Fruit fly (Drosophila melanogaster) whole organism, pupa: Measurements from ENCODE around the gene Mcm6.
A peak's percentile ranks its signal among the peaks of the same experiment; 100 is the strongest.

Experiments used
- CG10348 ChIP-seq: fragments of 200-800 bp; sonication (Bioruptor generic); IDR thresholded peaks from 2 replicates; pipeline ENCODE4 v1.3.6; 2022; ENCODE audit warnings: missing biosample characterization, missing genetic modification characterization
- CG12605 ChIP-seq: fragments of 200-800 bp; sonication (Bioruptor generic); IDR thresholded peaks from 2 replicates; pipeline ENCODE4 v1.3.6; 2022; ENCODE audit warnings: missing biosample characterization, missing genetic modification characterization
- CG13204 ChIP-seq: fragments of 200-800 bp; sonication (Bioruptor generic); optimal IDR thresholded peaks from 2 replicates; lab custom pipeline; 2018; ENCODE audit warnings: missing biosample characterization, mild to moderate bottlenecking, missing genetic modification characterization, moderate library complexity
- CG14655 ChIP-seq: fragments of 200-800 bp; sonication (Bioruptor generic); optimal IDR thresholded peaks from 3 replicates; lab custom pipeline; 2017; ENCODE audit warnings: mild to moderate bottlenecking, missing biosample characterization, missing genetic modification reagents, missing genetic modification characterization
- CG15710 ChIP-seq: fragments of 200-800 bp; sonication (Bioruptor generic); optimal IDR thresholded peaks from 2 replicates; lab custom pipeline; 2018; ENCODE audit warnings: missing biosample characterization, mild to moderate bottlenecking, missing genetic modification characterization, moderate library complexity
- CG17806 ChIP-seq: fragments of 200-800 bp; sonication (Bioruptor generic); optimal IDR thresholded peaks from 2 replicates; lab custom pipeline; 2018; ENCODE audit warnings: missing biosample characterization, mild to moderate bottlenecking, missing genetic modification characterization, moderate library complexity
- CG32121 ChIP-seq: fragments of 200-800 bp; sonication (Bioruptor generic); IDR thresholded peaks from 2 replicates; pipeline ENCODE4 v1.3.6; 2022; ENCODE audit warnings: missing biosample characterization, missing genetic modification characterization
- CG34367 ChIP-seq: fragments of 200-800 bp; sonication (Bioruptor generic); optimal IDR thresholded peaks from 2 replicates; lab custom pipeline; 2018; ENCODE audit warnings: missing biosample characterization, mild to moderate bottlenecking, missing genetic modification characterization
- CG4496 ChIP-seq: fragments of 200-800 bp; sonication (Bioruptor generic); IDR thresholded peaks from 3 replicates; pipeline ENCODE4 v1.3.6; 2022; ENCODE audit warnings: missing biosample characterization, missing genetic modification characterization
- CG8159 ChIP-seq: fragments of 200-800 bp; sonication (Bioruptor generic); optimal IDR thresholded peaks from 3 replicates; lab custom pipeline; 2018; ENCODE audit warnings: missing biosample characterization, mild to moderate bottlenecking, missing genetic modification characterization, moderate library complexity
- CG8301 ChIP-seq: fragments of 200-800 bp; sonication (Bioruptor generic); optimal IDR thresholded peaks from 2 replicates; lab custom pipeline; 2018; ENCODE audit warnings: missing biosample characterization, mild to moderate bottlenecking, missing genetic modification characterization
- CG9948 ChIP-seq: fragments of 200-800 bp; sonication (Bioruptor generic); optimal IDR thresholded peaks from 2 replicates; lab custom pipeline; 2018; ENCODE audit warnings: missing biosample characterization, mild to moderate bottlenecking, missing genetic modification characterization, moderate library complexity
- D1 ChIP-seq: fragments of 200-800 bp; sonication (Bioruptor generic); optimal IDR thresholded peaks from 2 replicates; lab custom pipeline; 2018; ENCODE audit warnings: missing biosample characterization, mild to moderate bottlenecking, missing genetic modification characterization, moderate library complexity
- EcR ChIP-seq: fragments of 200-800 bp; sonication (Bioruptor generic); optimal IDR thresholded peaks from 3 replicates; lab custom pipeline; 2019; ENCODE audit warnings: missing biosample characterization, missing genetic modification characterization, mild to moderate bottlenecking, moderate library complexity, missing genetic modification reagents
- Ets98B ChIP-seq: fragments of 200-800 bp; sonication (Bioruptor generic); IDR thresholded peaks from 2 replicates; pipeline ENCODE4 v1.3.6; 2022; ENCODE audit warnings: missing biosample characterization, missing genetic modification characterization
- Pif1A ChIP-seq: fragments of 200-800 bp; sonication (Bioruptor generic); optimal IDR thresholded peaks from 3 replicates; lab custom pipeline; 2016; ENCODE audit warnings: missing biosample characterization, missing genetic modification characterization
- Pif1B ChIP-seq: fragments of 200-800 bp; sonication (Bioruptor generic); optimal IDR thresholded peaks from 3 replicates; lab custom pipeline; 2016; ENCODE audit warnings: missing biosample characterization, missing genetic modification characterization
- Snoo ChIP-seq: fragments of 200-800 bp; sonication (Bioruptor generic); optimal IDR thresholded peaks from 3 replicates; lab custom pipeline; 2017; ENCODE audit warnings: missing biosample characterization, mild to moderate bottlenecking, missing genetic modification characterization, inconsistent platforms
- fd96Ca ChIP-seq: fragments of 200-800 bp; sonication (Bioruptor generic); IDR thresholded peaks from 3 replicates; pipeline ENCODE4 v1.3.6; 2022; ENCODE audit warnings: missing biosample characterization, missing genetic modification characterization
- gl ChIP-seq: fragments of 200-800 bp; sonication (Bioruptor generic); optimal IDR thresholded peaks from 2 replicates; lab custom pipeline; 2018; ENCODE audit warnings: missing biosample characterization, mild to moderate bottlenecking, missing genetic modification characterization
- rn ChIP-seq: fragments of 200-800 bp; sonication (Bioruptor generic); IDR thresholded peaks from 2 replicates; pipeline ENCODE4 v1.3.6; 2022; ENCODE audit warnings: missing biosample characterization, missing genetic modification characterization

Mcm6 gene

DNA sequence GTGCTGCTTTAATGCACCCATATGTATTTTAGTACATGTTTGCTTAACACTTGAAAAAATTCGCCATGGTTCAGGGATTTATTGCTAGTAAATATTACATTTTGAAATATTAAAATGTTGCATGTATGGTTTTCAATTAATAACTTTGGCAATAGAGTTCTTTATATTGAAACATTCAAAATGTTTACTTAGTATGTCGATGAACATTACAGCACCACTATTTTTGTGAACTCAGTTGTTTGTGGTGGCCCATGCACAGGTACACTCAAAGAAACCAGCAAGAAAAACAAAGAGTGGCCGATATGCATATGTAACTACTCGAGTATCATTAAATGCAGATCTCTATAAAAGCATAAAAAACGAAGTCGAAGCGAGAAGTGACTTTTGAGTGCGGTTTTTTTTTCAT is 27.8 kb downstream of the Mcm6 start:
- TF ChIP-seq D1 (tag; lab: Kevin White, UChicago) = peak; percentile 43
- peak; percentile 74 for TF ChIP-seq Pif1A (GFP tag; lab: Kevin White, UChicago)
- peak; percentile 54 for TF ChIP-seq CG13204 (GFP tag; lab: Kevin White, UChicago)
- peak; percentile 67 for TF ChIP-seq Pif1B (GFP tag; lab: Kevin White, UChicago)
- peak; percentile 83 for TF ChIP-seq CG32121 (GFP tag; lab: Robert Waterston, UW)
- TF ChIP-seq rn (GFP tag; lab: Robert Waterston, UW) = peak; percentile 51
- TF ChIP-seq CG8301 (tag; lab: Kevin White, UChicago) = peak; percentile 80
- peak; percentile 78 for TF ChIP-seq CG15710 (tag; lab: Kevin White, UChicago)
- no peak for TF ChIP-seq EcR (GFP tag; lab: Kevin White, UChicago)
- TF ChIP-seq CG4496 = peak; percentile 88
- peak; percentile 66; the same call in 2 of the 3 replicates for TF ChIP-seq fd96Ca (GFP tag; lab: Robert Waterston, UW)
- TF ChIP-seq Snoo (tag; lab: Kevin White, UChicago) = peak; percentile 9
- TF ChIP-seq CG10348 (GFP tag; lab: Robert Waterston, UW) = 0 out of 2 replicates have a peak, but pooled peaks have one; percentile 45
- TF ChIP-seq CG14655 (GFP tag; lab: Kevin White, UChicago) = peak; percentile 82
- peak; percentile 83 for TF ChIP-seq CG8159 (tag; lab: Kevin White, UChicago)
- TF ChIP-seq CG12605 (GFP tag; lab: Robert Waterston, UW) = peak; percentile 53; the same call in 1 of the 2 replicates
- TF ChIP-seq Ets98B (GFP tag; lab: Robert Waterston, UW) = peak; percentile 78
- peak; percentile 74 for TF ChIP-seq CG34367
- TF ChIP-seq gl (tag; lab: Kevin White, UChicago) = peak; percentile 33
- peak; percentile 74 for TF ChIP-seq CG17806 (tag; lab: Kevin White, UChicago)
- TF ChIP-seq CG9948 (tag; lab: Kevin White, UChicago) = peak; percentile 74

DNA sequence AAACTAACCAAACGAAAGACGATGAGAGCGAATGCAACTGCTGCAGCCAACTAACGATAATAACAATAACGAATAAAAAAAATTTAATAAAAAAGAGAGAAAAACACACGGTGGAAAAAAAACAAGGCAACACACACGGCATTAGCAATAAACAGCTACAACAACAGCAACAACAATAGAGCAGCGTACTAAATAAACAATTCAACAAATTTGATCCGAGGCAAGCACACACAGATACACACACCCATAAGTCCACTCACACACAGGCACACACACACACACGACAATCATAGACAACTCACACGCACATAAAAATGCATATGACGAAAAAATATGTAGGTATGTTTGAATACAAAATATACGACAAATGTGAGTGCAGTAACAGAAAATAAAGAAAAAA is 28.4 kb downstream of the Mcm6 start:
- TF ChIP-seq CG12605 (GFP tag; lab: Robert Waterston, UW) (peak; percentile 32; the same call in 1 of the 2 replicates), CG9948 (tag; lab: Kevin White, UChicago) (no peak), CG8301 (tag; lab: Kevin White, UChicago) (no peak), CG4496 (peak; percentile 67), Ets98B (GFP tag; lab: Robert Waterston, UW) (no peak; the same call in 1 of the 2 replicates), fd96Ca (GFP tag; lab: Robert Waterston, UW) (peak; percentile 31; the same call in 1 of the 3 replicates), CG32121 (GFP tag; lab: Robert Waterston, UW) (peak; percentile 31; the same call in 1 of the 2 replicates), CG13204 (GFP tag; lab: Kevin White, UChicago) (no peak)

DNA sequence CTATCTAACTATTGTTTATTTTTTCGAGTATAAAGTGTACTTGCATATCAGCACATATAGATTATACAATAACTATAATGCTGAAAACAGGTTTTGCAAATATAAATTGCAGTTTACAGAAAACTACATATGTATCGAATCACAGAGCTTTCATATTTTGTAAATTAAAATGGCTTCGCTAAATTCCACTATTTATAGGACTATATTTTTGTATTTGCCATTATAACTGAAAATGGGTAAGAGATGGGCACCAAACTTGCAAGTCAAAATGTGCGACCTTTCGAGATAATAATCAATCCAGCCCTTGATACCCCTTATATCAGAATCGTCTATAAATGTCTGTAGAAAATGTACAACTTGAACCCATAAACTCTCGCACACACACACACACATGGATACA is 29.1 kb downstream of the Mcm6 start:
- TF ChIP-seq D1 (tag; lab: Kevin White, UChicago) (no peak), CG13204 (GFP tag; lab: Kevin White, UChicago) (no peak), CG8159 (tag; lab: Kevin White, UChicago) (peak; percentile 39), EcR (GFP tag; lab: Kevin White, UChicago) (no peak), CG14655 (GFP tag; lab: Kevin White, UChicago) (peak; percentile 64), Snoo (tag; lab: Kevin White, UChicago) (no peak), CG9948 (tag; lab: Kevin White, UChicago) (peak; percentile 22), CG34367 (peak; percentile 14), CG10348 (GFP tag; lab: Robert Waterston, UW) (no peak), CG15710 (tag; lab: Kevin White, UChicago) (peak; percentile 6), Ets98B (GFP tag; lab: Robert Waterston, UW) (no peak), CG4496 (peak; percentile 38; the same call in 1 of the 3 replicates), CG17806 (tag; lab: Kevin White, UChicago) (peak; percentile 6), CG8301 (tag; lab: Kevin White, UChicago) (peak; percentile 15), CG12605 (GFP tag; lab: Robert Waterston, UW) (0 out of 2 replicates have a peak, but pooled peaks have one; percentile 5)

DNA sequence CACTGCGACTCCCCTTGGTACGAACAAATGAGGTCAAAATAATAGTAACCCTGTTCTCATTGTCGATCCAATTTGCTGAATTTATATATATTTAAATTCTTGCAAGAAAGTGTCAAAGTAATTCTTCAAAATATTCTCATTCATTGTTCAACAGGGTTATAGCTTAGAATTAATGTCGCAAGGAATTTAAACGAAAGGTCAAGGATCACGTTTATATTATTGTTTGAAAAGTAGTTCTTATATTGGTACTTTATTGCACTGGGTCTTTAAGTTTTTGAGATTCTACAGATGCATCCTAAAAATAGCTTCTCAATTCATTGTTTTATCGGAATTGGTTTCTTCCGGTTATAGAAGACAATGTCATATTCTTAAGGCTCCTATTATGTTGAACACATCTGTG is 29.8 kb downstream of the Mcm6 start:
- TF ChIP-seq Ets98B (GFP tag; lab: Robert Waterston, UW) (no peak), CG8301 (tag; lab: Kevin White, UChicago) (peak; percentile 49), CG10348 (GFP tag; lab: Robert Waterston, UW) (no peak), CG14655 (GFP tag; lab: Kevin White, UChicago) (peak; percentile 65), CG15710 (tag; lab: Kevin White, UChicago) (peak; percentile 53), CG17806 (tag; lab: Kevin White, UChicago) (peak; percentile 28), CG32121 (GFP tag; lab: Robert Waterston, UW) (no peak), CG8159 (tag; lab: Kevin White, UChicago) (peak; percentile 63), CG34367 (peak; percentile 33), Pif1A (GFP tag; lab: Kevin White, UChicago) (peak; percentile 51), fd96Ca (GFP tag; lab: Robert Waterston, UW) (no peak), Pif1B (GFP tag; lab: Kevin White, UChicago) (peak; percentile 16), rn (GFP tag; lab: Robert Waterston, UW) (no peak), EcR (GFP tag; lab: Kevin White, UChicago) (no peak), CG12605 (GFP tag; lab: Robert Waterston, UW) (no peak), CG4496 (no peak), D1 (tag; lab: Kevin White, UChicago) (no peak), CG13204 (GFP tag; lab: Kevin White, UChicago) (no peak), gl (tag; lab: Kevin White, UChicago) (no peak), CG9948 (tag; lab: Kevin White, UChicago) (peak; percentile 52), Snoo (tag; lab: Kevin White, UChicago) (no peak)
